Fruit fly (Drosophila melanogaster): ENCODE data around the gene Nlp.
A peak's percentile ranks its signal among the peaks of the same experiment; 100 is the strongest.

The Nlp gene

dm6 chr3R:29983073-29983544 lies 21.5 kb upstream of the Nlp start, which contains the start of gene CG7896 (continued):
- TF ChIP-seq salm (tag; optimal IDR thresholded peaks at IDR 0.05): no peak
- TF ChIP-seq ind (GFP tag; optimal IDR thresholded peaks at IDR 0.05): peak; percentile 60
- TF ChIP-seq Mad (GFP tag; optimal IDR thresholded peaks at IDR 0.05): no peak
- TF ChIP-seq insv (GFP tag; optimal IDR thresholded peaks at IDR 0.05): no peak
- no peak for TF ChIP-seq CG15479 (GFP tag; optimal IDR thresholded peaks at IDR 0.05)
- TF ChIP-seq slou (GFP tag; optimal IDR thresholded peaks at IDR 0.05): peak; percentile 62
- TF ChIP-seq CG4707 (GFP tag; optimal IDR thresholded peaks at IDR 0.05): no peak
- no peak for TF ChIP-seq CG12299 (tag; optimal IDR thresholded peaks at IDR 0.05)
- TF ChIP-seq CG32532 (GFP tag; IDR thresholded peaks at IDR 0.05): peak; percentile 84
- TF ChIP-seq h (optimal IDR thresholded peaks at IDR 0.05): no peak
- TF ChIP-seq CG6272 (GFP tag; IDR thresholded peaks at IDR 0.05): peak; percentile 76
- TF ChIP-seq CG9437 (GFP tag; optimal IDR thresholded peaks at IDR 0.05): peak; percentile 38
- TF ChIP-seq PHDP (tag; optimal IDR thresholded peaks at IDR 0.05): peak; percentile 56
- TF ChIP-seq dimm (GFP tag; IDR thresholded peaks at IDR 0.05): 0 out of 2 replicates have a peak, but pooled peaks have one; percentile 25
- TF ChIP-seq sima (GFP tag; optimal IDR thresholded peaks at IDR 0.05): no peak
- no peak for TF ChIP-seq chm (GFP tag; IDR thresholded peaks at IDR 0.05)
- peak; percentile 67 for TF ChIP-seq HHEX (GFP tag; optimal IDR thresholded peaks at IDR 0.05)
- TF ChIP-seq slbo (GFP tag; IDR thresholded peaks at IDR 0.05): peak; percentile 84
- TF ChIP-seq phol (tag; optimal IDR thresholded peaks at IDR 0.05): peak; percentile 63
- peak; percentile 22 for TF ChIP-seq Fer2 (tag; optimal IDR thresholded peaks at IDR 0.05)
- TF ChIP-seq Xbp1 (GFP tag; optimal IDR thresholded peaks at IDR 0.05): peak; percentile 64
- TF ChIP-seq CG1603 (tag; optimal IDR thresholded peaks at IDR 0.05): peak; percentile 31
- TF ChIP-seq CG34376 (GFP tag; optimal IDR thresholded peaks at IDR 0.05): peak; percentile 21
- no peak for TF ChIP-seq repo (GFP tag; optimal IDR thresholded peaks at IDR 0.05)
- TF ChIP-seq vnd (GFP tag; IDR thresholded peaks at IDR 0.05; ENCODE audit: partially characterized antibody): no peak
- peak; percentile 83 for TF ChIP-seq CG9932 (GFP tag; IDR thresholded peaks at IDR 0.05)
- TF ChIP-seq ewg (GFP tag; optimal IDR thresholded peaks at IDR 0.05): peak; percentile 39
- no peak for TF ChIP-seq HLH4C (GFP tag; IDR thresholded peaks at IDR 0.05; ENCODE audit: partially characterized antibody)
- peak; percentile 71 for TF ChIP-seq Deaf1 (tag; optimal IDR thresholded peaks at IDR 0.05)
- TF ChIP-seq scrt (GFP tag; optimal IDR thresholded peaks at IDR 0.05): peak; percentile 61
- TF ChIP-seq CG10267 (tag; optimal IDR thresholded peaks at IDR 0.05): peak; percentile 55
- peak; percentile 73 for TF ChIP-seq CG10366 (GFP tag; IDR thresholded peaks at IDR 0.05)
- TF ChIP-seq NC2β (GFP tag; optimal IDR thresholded peaks at IDR 0.05): no peak
- no peak for TF ChIP-seq CG34224 (GFP tag; IDR thresholded peaks at IDR 0.05; ENCODE audit: partially characterized antibody)
- TF ChIP-seq CG10431 (GFP tag; optimal IDR thresholded peaks at IDR 0.05): no peak
- TF ChIP-seq CG2120 (GFP tag; optimal IDR thresholded peaks at IDR 0.05): peak; percentile 68
- TF ChIP-seq CG9817 (tag; optimal IDR thresholded peaks at IDR 0.05): peak; percentile 50
- TF ChIP-seq CG4360 (GFP tag; IDR thresholded peaks at IDR 0.05): no peak
- no peak for TF ChIP-seq pan (optimal IDR thresholded peaks at IDR 0.05)
- peak in 1 of 2 experiments; percentile 80 for TF ChIP-seq pan (GFP tag; optimal IDR thresholded peaks at IDR 0.05 in 1 of 2, IDR thresholded peaks at IDR 0.05 in 1 of 2)
- TF ChIP-seq sqz (GFP tag; optimal IDR thresholded peaks at IDR 0.05): peak; percentile 37
- TF ChIP-seq CG1647 (GFP tag; optimal IDR thresholded peaks at IDR 0.05): no peak
- TF ChIP-seq mld (GFP tag; IDR thresholded peaks at IDR 0.05; ENCODE audit: partially characterized antibody): no peak
- TF ChIP-seq ap (GFP tag; IDR thresholded peaks at IDR 0.05): no peak
- no peak for TF ChIP-seq CG31365 (tag; optimal IDR thresholded peaks at IDR 0.05)
- TF ChIP-seq HmgZ (tag; optimal IDR thresholded peaks at IDR 0.05): peak; percentile 26
- TF ChIP-seq sna (GFP tag; IDR thresholded peaks at IDR 0.05; ENCODE audit: partially characterized antibody): no peak
- TF ChIP-seq Antp (GFP tag; optimal IDR thresholded peaks at IDR 0.05): peak; percentile 2
- TF ChIP-seq D (optimal IDR thresholded peaks at IDR 0.05): no peak
- TF ChIP-seq D (GFP tag; optimal IDR thresholded peaks at IDR 0.05): peak; percentile 43
- no peak for TF ChIP-seq HLHmδ (GFP tag; optimal IDR thresholded peaks at IDR 0.05)

Data from whole organism, embryonic.